Fruit fly (Drosophila melanogaster): ENCODE results near the gene CG15741.

DNA sequence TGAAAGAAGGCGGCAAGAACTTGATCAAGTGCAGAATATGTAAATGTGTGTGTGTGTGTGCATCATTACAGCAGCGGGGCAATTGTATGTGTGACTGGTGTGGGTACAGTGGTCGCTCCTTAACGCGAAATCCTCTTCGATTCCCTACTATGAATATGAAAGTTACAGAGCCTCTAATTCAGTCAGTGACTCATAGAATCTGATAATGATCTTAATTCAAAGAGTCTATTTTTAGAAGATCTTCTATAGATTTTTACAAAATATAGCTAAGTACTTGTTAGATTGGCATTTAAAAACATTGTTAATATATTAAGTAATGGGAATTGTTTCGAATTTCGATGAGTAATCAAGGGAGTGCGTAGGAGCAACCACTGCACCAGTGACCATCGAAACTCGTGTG lies 44.6 kb upstream of the CG15741 start:
- TF ChIP-seq CG8478 (optimal IDR thresholded peaks at IDR 0.05), result no peak
- no peak for TF ChIP-seq CTCF (optimal IDR thresholded peaks at IDR 0.05)
